Fruit fly (Drosophila melanogaster): ENCODE measurements around the gene Rab3-GEF.

- TF ChIP-seq fd85E (GFP tag; optimal IDR thresholded peaks at IDR 0.05) (no peak), Eip78C (GFP tag) (no peak), Ets21C (GFP tag; optimal IDR thresholded peaks at IDR 0.05) (no peak), Smox (GFP tag; optimal IDR thresholded peaks at IDR 0.05) (no peak), CG8319 (GFP tag; optimal IDR thresholded peaks at IDR 0.05) (no peak), CG4318 (GFP tag; optimal IDR thresholded peaks at IDR 0.05) (no peak), Eip93F (GFP tag; optimal IDR thresholded peaks at IDR 0.05) (no peak)
Observed at dm6 chrX:15062619-15063018, 26.9 kb upstream of the Rab3-GEF start.
